Worm (Caenorhabditis elegans): ENCODE results near the gene B0361.11.

DNA sequence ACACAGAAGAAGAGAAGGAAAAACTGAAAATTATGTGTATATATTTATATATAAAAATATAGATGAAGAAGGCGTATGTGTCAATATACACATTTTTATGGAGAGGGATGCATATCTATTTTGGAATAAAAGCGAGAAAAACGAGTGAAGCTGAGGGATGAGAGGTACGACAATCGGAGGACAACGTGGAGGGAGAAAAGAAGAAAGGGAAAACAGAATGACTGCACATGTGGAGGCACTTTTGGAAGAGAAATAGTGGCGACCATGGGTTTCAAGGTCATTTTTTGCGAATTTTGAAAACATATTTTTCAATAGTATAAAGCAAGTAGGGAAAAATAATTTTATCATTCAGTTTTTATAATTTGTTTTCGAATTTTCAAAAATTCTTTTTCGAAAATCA, 15.2 kb downstream of the B0361.11 start:
- TF ChIP-seq syd-9 (tag; optimal IDR thresholded peaks at IDR 0.05) = no peak
- no peak for TF ChIP-seq K02D7.2 (tag; optimal IDR thresholded peaks at IDR 0.05)
- no peak for TF ChIP-seq ceh-45 (GFP tag; IDR thresholded peaks at IDR 0.05)
- no peak for TF ChIP-seq tbx-7 (tag; optimal IDR thresholded peaks at IDR 0.05)
- no peak for TF ChIP-seq hlh-6 (tag; optimal IDR thresholded peaks at IDR 0.05)
- no peak for TF ChIP-seq tbx-2 (tag; optimal IDR thresholded peaks at IDR 0.05)
- TF ChIP-seq pqm-1 (tag; optimal IDR thresholded peaks at IDR 0.05) = no peak
- no peak for TF ChIP-seq ceh-18 (tag; optimal IDR thresholded peaks at IDR 0.05)
- no peak for TF ChIP-seq lin-11 (tag; optimal IDR thresholded peaks at IDR 0.05)
- no peak for TF ChIP-seq zip-5 (tag; optimal IDR thresholded peaks at IDR 0.05)
- TF ChIP-seq pha-4 (tag; optimal IDR thresholded peaks at IDR 0.05) = no peak
- no peak for TF ChIP-seq odd-2 (tag; optimal IDR thresholded peaks at IDR 0.05)
- no peak for TF ChIP-seq unc-86 (tag; optimal IDR thresholded peaks at IDR 0.05)
- TF ChIP-seq elt-2 (tag; optimal IDR thresholded peaks at IDR 0.05) = no peak
